Fruit fly (Drosophila melanogaster) whole organism, embryonic: ENCODE data around the gene asun.

Source experiments
- Bgb ChIP-seq: fragments of 200-800 bp; sonication (Bioruptor generic); IDR thresholded peaks from 2 replicates; pipeline ENCODE4 v1.3.6; 2022; ENCODE audit warnings: missing biosample characterization, missing genetic modification characterization; ENCODE audit not compliant: partially characterized antibody
- CG14441 ChIP-seq: fragments of 200-800 bp; sonication (Bioruptor generic); IDR thresholded peaks from 2 replicates; pipeline ENCODE4 v1.3.6; 2022; ENCODE audit warnings: missing biosample characterization, missing genetic modification characterization
- CG14667 ChIP-seq: fragments of 200-800 bp; sonication (Bioruptor generic); IDR thresholded peaks from 2 replicates; pipeline ENCODE4 v1.3.6; 2022; ENCODE audit warnings: missing biosample characterization, missing genetic modification characterization
- CG1647 ChIP-seq: fragments of 200-800 bp; sonication (Bioruptor generic); optimal IDR thresholded peaks from 3 replicates; lab custom pipeline; 2016; ENCODE audit warnings: missing biosample characterization, missing genetic modification characterization
- CG3281 ChIP-seq: fragments of 200-800 bp; sonication (Bioruptor generic); optimal IDR thresholded peaks from 3 replicates; lab custom pipeline; 2017; ENCODE audit warnings: missing biosample characterization, mild to moderate bottlenecking, missing genetic modification characterization
- CG33557 ChIP-seq: fragments of 200-800 bp; sonication (Bioruptor generic); optimal IDR thresholded peaks from 2 replicates; lab custom pipeline; 2019; ENCODE audit warnings: missing biosample characterization, mild to moderate bottlenecking, missing genetic modification characterization, moderate library complexity
- CG3407 ChIP-seq: fragments of 200-800 bp; sonication (Bioruptor generic); optimal IDR thresholded peaks from 2 replicates; lab custom pipeline; 2018; ENCODE audit warnings: missing biosample characterization, mild to moderate bottlenecking, missing genetic modification characterization
- CG4617 ChIP-seq: fragments of 200-800 bp; sonication (Bioruptor generic); optimal IDR thresholded peaks from 3 replicates; lab custom pipeline; 2016; ENCODE audit warnings: missing biosample characterization, missing genetic modification characterization, borderline replicate concordance
- CG8290 ChIP-seq, 3 experiments: fragments of 200-800 bp; sonication (Bioruptor generic); optimal IDR thresholded peaks; 2 replicates each; lab custom pipeline; 2016 to 2019; ENCODE audit warnings: missing biosample characterization in 3 of 3, missing genetic modification characterization in 3 of 3, mild to moderate bottlenecking in 2 of 3, moderate library complexity in 1 of 3
- CG8359 ChIP-seq: fragments of 200-800 bp; sonication (Bioruptor generic); optimal IDR thresholded peaks from 2 replicates; lab custom pipeline; 2017; ENCODE audit warnings: missing biosample characterization, mild to moderate bottlenecking, missing genetic modification characterization, borderline replicate concordance
- CG8478 ChIP-seq: fragments of >200 bp; optimal IDR thresholded peaks from 2 replicates; lab custom pipeline; 2018
- Drgx ChIP-seq: fragments of 200-800 bp; sonication (Bioruptor generic); IDR thresholded peaks from 2 replicates; pipeline ENCODE4 v1.3.6; 2022; ENCODE audit warnings: missing biosample characterization, missing genetic modification characterization
- Fer3 ChIP-seq: fragments of 200-800 bp; sonication (Bioruptor generic); optimal IDR thresholded peaks from 2 replicates; lab custom pipeline; 2018; ENCODE audit warnings: missing biosample characterization, mild to moderate bottlenecking, missing genetic modification characterization, moderate library complexity
- GATAe ChIP-seq: fragments of 200-800 bp; sonication (Bioruptor generic); conservative IDR thresholded peaks from 2 replicates; pipeline ENCODE4 v1.3.6; 2022; ENCODE audit warnings: missing biosample characterization, missing genetic modification characterization
- HLH3B ChIP-seq: fragments of 200-800 bp; sonication (Bioruptor generic); IDR thresholded peaks from 2 replicates; pipeline ENCODE4 v1.3.6; 2022; ENCODE audit warnings: missing biosample characterization, missing genetic modification characterization
- HmgZ ChIP-seq: fragments of 200-800 bp; sonication (Bioruptor generic); optimal IDR thresholded peaks from 2 replicates; lab custom pipeline; 2018; ENCODE audit warnings: missing biosample characterization, mild to moderate bottlenecking, missing genetic modification characterization
- Hmr ChIP-seq: fragments of 200-800 bp; sonication (Bioruptor generic); optimal IDR thresholded peaks from 3 replicates; lab custom pipeline; 2017; ENCODE audit warnings: mild to moderate bottlenecking, missing biosample characterization, missing genetic modification reagents, missing genetic modification characterization
- Hr3 ChIP-seq: fragments of 200-800 bp; sonication (Bioruptor generic); optimal IDR thresholded peaks from 3 replicates; lab custom pipeline; 2016; ENCODE audit warnings: missing biosample characterization, missing genetic modification characterization
- Hsf ChIP-seq: fragments of 200-800 bp; sonication (Bioruptor generic); optimal IDR thresholded peaks from 3 replicates; lab custom pipeline; 2016; ENCODE audit warnings: missing biosample characterization, missing genetic modification characterization
- Mes4 ChIP-seq: fragments of 200-800 bp; sonication (Bioruptor generic); optimal IDR thresholded peaks from 2 replicates; lab custom pipeline; 2016; ENCODE audit warnings: missing biosample characterization, missing genetic modification characterization
- Mrtf ChIP-seq: fragments of 200-800 bp; sonication (Bioruptor generic); IDR thresholded peaks from 3 replicates; pipeline ENCODE4 v1.3.6; 2022; ENCODE audit warnings: missing biosample characterization, missing genetic modification characterization
- NC2α ChIP-seq: fragments of 200-800 bp; sonication (Bioruptor generic); optimal IDR thresholded peaks from 2 replicates; lab custom pipeline; 2016; ENCODE audit warnings: missing biosample characterization, missing genetic modification characterization
- NC2β ChIP-seq: fragments of 200-800 bp; sonication (Bioruptor generic); optimal IDR thresholded peaks from 2 replicates; lab custom pipeline; 2016; ENCODE audit warnings: missing biosample characterization, missing genetic modification characterization
- Oaz ChIP-seq: fragments of 200-800 bp; sonication (Bioruptor generic); IDR thresholded peaks from 2 replicates; pipeline ENCODE4 v1.3.6; 2022; ENCODE audit warnings: missing biosample characterization, missing genetic modification characterization
- Side ChIP-seq: fragments of 200-800 bp; sonication (Bioruptor generic); optimal IDR thresholded peaks from 2 replicates; lab custom pipeline; 2016; ENCODE audit warnings: missing biosample characterization, missing genetic modification characterization
- Xbp1 ChIP-seq: fragments of 200-800 bp; sonication (Bioruptor generic); optimal IDR thresholded peaks from 3 replicates; lab custom pipeline; 2016; ENCODE audit warnings: missing biosample characterization, mild to moderate bottlenecking, missing genetic modification characterization
- bigmax ChIP-seq: fragments of 200-800 bp; sonication (Bioruptor generic); optimal IDR thresholded peaks from 2 replicates; lab custom pipeline; 2018; ENCODE audit warnings: missing biosample characterization, mild to moderate bottlenecking, missing genetic modification characterization
- bsh ChIP-seq, 2 experiments: fragments of 200-800 bp; sonication (Bioruptor generic); optimal IDR thresholded peaks; 2 replicates each; lab custom pipeline; 2017 to 2018; ENCODE audit warnings: mild to moderate bottlenecking in 2 of 2, missing biosample characterization in 2 of 2, missing genetic modification characterization in 2 of 2, moderate library complexity in 1 of 2
- caup ChIP-seq: fragments of 200-800 bp; sonication (Bioruptor generic); optimal IDR thresholded peaks from 3 replicates; lab custom pipeline; 2017; ENCODE audit warnings: missing biosample characterization, mild to moderate bottlenecking, missing genetic modification characterization, moderate library complexity; ENCODE audit not compliant: severe bottlenecking
- chinmo ChIP-seq: fragments of 200-800 bp; sonication (Bioruptor generic); IDR thresholded peaks from 4 replicates; pipeline ENCODE4 v1.3.6; 2022; ENCODE audit warnings: missing biosample characterization, missing genetic modification characterization; ENCODE audit not compliant: partially characterized antibody
- ci ChIP-seq: fragments of 200-800 bp; sonication (Bioruptor generic); IDR thresholded peaks from 3 replicates; pipeline ENCODE4 v1.3.6; 2022; ENCODE audit warnings: missing biosample characterization, missing genetic modification characterization
- dm ChIP-seq: fragments of 200-800 bp; sonication (Bioruptor generic); optimal IDR thresholded peaks from 3 replicates; lab custom pipeline; 2016; ENCODE audit warnings: missing biosample characterization, missing genetic modification characterization
- en ChIP-seq: fragments of 200-800 bp; sonication (Bioruptor generic); optimal IDR thresholded peaks from 2 replicates; lab custom pipeline; 2016; ENCODE audit warnings: missing biosample characterization, missing genetic modification characterization
- insv ChIP-seq, 2 experiments: fragments of 200-800 bp; sonication (Bioruptor generic); optimal IDR thresholded peaks; 3 replicates each; lab custom pipeline; 2016 to 2018; ENCODE audit warnings: missing biosample characterization in 2 of 2, missing genetic modification characterization in 2 of 2
- inv ChIP-seq: fragments of 200-800 bp; sonication (Bioruptor generic); IDR thresholded peaks from 2 replicates; pipeline ENCODE4 v1.3.6; 2022; ENCODE audit warnings: missing biosample characterization, missing genetic modification characterization; ENCODE audit not compliant: partially characterized antibody
- mirr ChIP-seq: fragments of 200-800 bp; sonication (Bioruptor generic); optimal IDR thresholded peaks from 3 replicates; lab custom pipeline; 2018; ENCODE audit warnings: missing biosample characterization, mild to moderate bottlenecking, missing genetic modification characterization
- nerfin-1 ChIP-seq: fragments of 200-800 bp; sonication (Bioruptor generic); optimal IDR thresholded peaks from 3 replicates; lab custom pipeline; 2019; ENCODE audit warnings: missing biosample characterization, mild to moderate bottlenecking, missing genetic modification characterization, moderate library complexity
- odd ChIP-seq: fragments of 200-800 bp; sonication (Bioruptor generic); optimal IDR thresholded peaks from 2 replicates; lab custom pipeline; 2017; ENCODE audit warnings: missing biosample characterization, mild to moderate bottlenecking, missing genetic modification characterization
- repo ChIP-seq: fragments of 200-800 bp; sonication (Bioruptor generic); optimal IDR thresholded peaks from 2 replicates; lab custom pipeline; 2016; ENCODE audit warnings: missing biosample characterization, missing genetic modification characterization
- shn ChIP-seq: fragments of 200-800 bp; sonication (Bioruptor generic); optimal IDR thresholded peaks from 3 replicates; lab custom pipeline; 2016; ENCODE audit warnings: missing biosample characterization, missing genetic modification characterization
- sim ChIP-seq: fragments of 200-800 bp; sonication (Bioruptor generic); IDR thresholded peaks from 2 replicates; pipeline ENCODE4 v1.3.6; 2022; ENCODE audit warnings: missing biosample characterization, missing genetic modification characterization
- sqz ChIP-seq: fragments of 200-800 bp; sonication (Bioruptor generic); optimal IDR thresholded peaks from 3 replicates; lab custom pipeline; 2018; ENCODE audit warnings: missing biosample characterization, mild to moderate bottlenecking, missing genetic modification characterization
- stwl ChIP-seq: fragments of 200-800 bp; sonication (Bioruptor generic); optimal IDR thresholded peaks from 3 replicates; lab custom pipeline; 2018; ENCODE audit warnings: missing biosample characterization, mild to moderate bottlenecking, missing genetic modification characterization, moderate library complexity
- sug ChIP-seq: fragments of 200-800 bp; optimal IDR thresholded peaks from 2 replicates; lab custom pipeline; 2019; ENCODE audit warnings: missing biosample characterization, mild to moderate bottlenecking, missing genetic modification characterization, moderate library complexity
- tap ChIP-seq: fragments of 200-800 bp; optimal IDR thresholded peaks from 3 replicates; lab custom pipeline; 2019; ENCODE audit warnings: missing biosample characterization, mild to moderate bottlenecking, missing genetic modification characterization, moderate library complexity
- tio ChIP-seq: fragments of 200-800 bp; sonication (Bioruptor generic); optimal IDR thresholded peaks from 2 replicates; lab custom pipeline; 2017; ENCODE audit warnings: missing biosample characterization, missing genetic modification characterization, inconsistent platforms
- yki ChIP-seq: fragments of >200 bp; optimal IDR thresholded peaks from 3 replicates; lab custom pipeline; 2018
- zen ChIP-seq: fragments of 200-800 bp; sonication (Bioruptor generic); optimal IDR thresholded peaks from 3 replicates; lab custom pipeline; 2018; ENCODE audit warnings: missing biosample characterization, mild to moderate bottlenecking, missing genetic modification characterization, moderate library complexity

asun gene

DNA sequence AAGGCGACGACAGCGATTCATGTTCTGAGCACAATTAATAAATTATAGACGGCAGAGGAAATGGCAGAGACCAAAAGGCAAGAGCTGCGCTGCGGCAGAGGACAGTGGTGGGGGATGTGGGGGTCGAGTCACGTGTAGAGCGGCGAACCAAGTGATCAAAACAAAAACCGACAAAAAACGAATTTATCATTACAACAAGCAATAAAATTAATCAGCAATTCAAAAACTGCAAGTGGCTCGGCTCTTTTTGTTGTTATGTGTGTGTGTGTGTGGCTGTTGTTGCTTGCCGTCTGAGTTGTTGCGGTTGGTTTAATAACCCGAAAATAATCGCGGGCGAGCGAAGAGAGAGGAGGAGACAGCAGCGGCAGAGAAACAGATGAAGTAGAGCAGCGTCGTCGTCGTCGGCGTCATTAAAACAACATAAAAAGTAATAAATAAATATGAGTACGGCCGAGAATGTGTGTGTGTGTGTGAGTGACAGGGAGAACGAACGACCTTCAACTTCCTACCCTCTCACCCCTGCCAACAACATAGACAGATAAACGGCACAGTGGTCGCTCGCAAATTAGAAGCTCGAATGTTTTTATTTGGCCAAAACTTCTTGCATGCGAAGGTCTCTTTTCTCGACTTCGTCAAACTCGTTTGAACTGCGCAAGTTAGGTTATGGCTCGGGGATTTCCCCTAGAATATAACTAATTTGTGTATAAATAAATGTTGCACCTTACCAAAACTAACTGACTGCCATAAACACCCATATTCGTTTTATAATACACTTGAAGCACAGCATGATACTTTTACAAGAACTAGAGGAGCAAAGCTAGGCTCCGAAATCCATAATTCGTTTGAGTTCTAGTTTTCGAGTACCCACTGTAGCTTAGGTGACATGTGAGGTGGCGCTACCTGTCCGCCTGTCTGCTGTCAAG, 32.4 kb upstream of the asun start (continued):
- TF ChIP-seq GATAe (GFP tag; lab: Robert Waterston, UW) (no peak), CG14441 (GFP tag; lab: Robert Waterston, UW) (no peak), Bgb (GFP tag; lab: Robert Waterston, UW) (no peak), Mrtf (GFP tag; lab: Robert Waterston, UW) (no peak), Oaz (GFP tag; lab: Robert Waterston, UW) (no peak), HLH3B (no peak), NC2β (GFP tag; lab: Kevin White, UChicago) (peak; percentile 64), chinmo (no peak), odd (GFP tag; lab: Kevin White, UChicago) (peak; percentile 67), Xbp1 (peak; percentile 71), nerfin-1 (tag; lab: Kevin White, UChicago) (peak; percentile 64), HmgZ (peak; percentile 23), ci (GFP tag; lab: Robert Waterston, UW) (no peak), CG1647 (GFP tag; lab: Kevin White, UChicago) (peak; percentile 59), tap (tag; lab: Kevin White, UChicago) (peak; percentile 45), Mes4 (GFP tag; lab: Kevin White, UChicago) (peak; percentile 66), stwl (tag; lab: Kevin White, UChicago) (no peak), sim (GFP tag; lab: Robert Waterston, UW) (no peak), zen (tag; lab: Kevin White, UChicago) (peak; percentile 14), Hsf (GFP tag; lab: Kevin White, UChicago) (peak; percentile 77), bigmax (no peak), NC2α (GFP tag; lab: Kevin White, UChicago) (peak; percentile 37), mirr (GFP tag; lab: Kevin White, UChicago) (peak; percentile 20), CG8290 (GFP tag; optimal IDR thresholded peaks at IDR 0.05; lab: Kevin White, UChicago) (peak; percentile 32), CG8290 (tag; optimal IDR thresholded peaks at IDR 0.05; lab: Kevin White, UChicago) (peak in 1 of 2 experiments; percentile 27), caup (GFP tag; lab: Kevin White, UChicago) (peak; percentile 64), CG8359 (peak; percentile 63), CG33557 (GFP tag; lab: Kevin White, UChicago) (peak; percentile 48), CG3407 (peak; percentile 38), Fer3 (tag; lab: Kevin White, UChicago) (peak; percentile 40), dm (GFP tag; lab: Kevin White, UChicago) (peak; percentile 46), en (GFP tag; lab: Kevin White, UChicago) (peak; percentile 65), CG14667 (GFP tag; lab: Robert Waterston, UW) (no peak), bsh (GFP tag; optimal IDR thresholded peaks at IDR 0.05; lab: Kevin White, UChicago) (peak; percentile 51 to 71), CG4617 (GFP tag; lab: Kevin White, UChicago) (peak; percentile 14), CG8478 (lab: Kevin White, UChicago) (no peak), CG3281 (GFP tag; lab: Kevin White, UChicago) (peak; percentile 76), insv (GFP tag; optimal IDR thresholded peaks at IDR 0.05; lab: Kevin White, UChicago) (no peak), shn (GFP tag; lab: Kevin White, UChicago) (peak; percentile 60), Hr3 (peak; percentile 74), Hmr (peak; percentile 76), sqz (peak; percentile 32), sug (tag; lab: Kevin White, UChicago) (peak; percentile 67), Side (GFP tag; lab: Kevin White, UChicago) (peak; percentile 69), yki (lab: Kevin White, UChicago) (no peak), inv (no peak), tio (GFP tag; lab: Kevin White, UChicago) (peak; percentile 68), repo (GFP tag; lab: Kevin White, UChicago) (peak; percentile 61), Drgx (GFP tag; lab: Robert Waterston, UW) (no peak)
